Worm (Caenorhabditis elegans) whole organism, L4 larva: ENCODE data around the gene him-4.

ENCODE experiments used
- F37D6.2 ChIP-seq: sonication (generic microtip); optimal IDR thresholded peaks from 2 replicates; lab custom pipeline; 2016; ENCODE audit warnings: mild to moderate bottlenecking, missing genetic modification characterization, missing compliant biosample characterization
- ZK546.5 ChIP-seq, 2 experiments: sonication (generic microtip); optimal IDR thresholded peaks; 2 replicates each; lab custom pipeline; 2017; ENCODE audit warnings: missing biosample characterization in 2 of 2, missing genetic modification characterization in 2 of 2
- aha-1 ChIP-seq: fragments of 150-350 bp; peaks from one replicate; lab custom pipeline; 2014; ENCODE audit warnings: missing biosample characterization, missing genetic modification characterization
- ama-1 ChIP-seq: fragments of 150-350 bp; optimal IDR thresholded peaks from 2 replicates; lab custom pipeline; 2014; ENCODE audit warnings: inconsistent platforms, mixed read lengths
- daf-12 ChIP-seq: fragments of 150-350 bp; optimal IDR thresholded peaks from 2 replicates; lab custom pipeline; 2014; ENCODE audit warnings: missing biosample characterization, missing genetic modification reagents, missing genetic modification characterization
- daf-19 ChIP-seq: fragments of 200-800 bp; sonication (Bioruptor generic); conservative IDR thresholded peaks from 2 replicates; pipeline ENCODE4 v1.3.6; 2022; ENCODE audit warnings: missing genetic modification characterization, missing compliant biosample characterization
- dpl-1 ChIP-seq: fragments of 150-350 bp; optimal IDR thresholded peaks from 2 replicates; lab custom pipeline; 2014; ENCODE audit warnings: missing biosample characterization, missing genetic modification reagents, missing genetic modification characterization
- duxl-1 ChIP-seq: sonication (generic microtip); optimal IDR thresholded peaks from 2 replicates; lab custom pipeline; 2016; ENCODE audit warnings: mild to moderate bottlenecking, missing genetic modification characterization, moderate library complexity, missing compliant biosample characterization; ENCODE audit not compliant: poor library complexity
- dve-1 ChIP-seq: sonication (generic microtip); optimal IDR thresholded peaks from 2 replicates; lab custom pipeline; 2017; ENCODE audit warnings: antibody characterized with exemption, mild to moderate bottlenecking, missing genetic modification characterization, missing compliant biosample characterization; ENCODE audit not compliant: insufficient read depth
- fkh-10 ChIP-seq: fragments of 150-350 bp; optimal IDR thresholded peaks from 2 replicates; lab custom pipeline; 2014; ENCODE audit warnings: missing biosample characterization, missing genetic modification reagents, missing genetic modification characterization
- gei-8 ChIP-seq: fragments of 200-800 bp; sonication (Bioruptor generic); optimal IDR thresholded peaks from 2 replicates; lab custom pipeline; 2018; ENCODE audit warnings: mild to moderate bottlenecking, missing genetic modification characterization, missing compliant biosample characterization
- hif-1 ChIP-seq, 2 experiments: sonication (generic microtip); optimal IDR thresholded peaks; 2 replicates each; lab custom pipeline; 2016 to 2017; ENCODE audit warnings: missing compliant biosample characterization in 2 of 2, missing genetic modification characterization in 2 of 2, missing genetic modification reagents in 2 of 2, missing genotype in 2 of 2, mild to moderate bottlenecking in 1 of 2
- hlh-11 ChIP-seq: fragments of 200-800 bp; sonication (Bioruptor generic); optimal IDR thresholded peaks from 2 replicates; lab custom pipeline; 2018; ENCODE audit warnings: mild to moderate bottlenecking, missing genetic modification characterization, missing compliant biosample characterization
- hlh-30 ChIP-seq: sonication (generic microtip); optimal IDR thresholded peaks from 2 replicates; lab custom pipeline; 2017; ENCODE audit warnings: antibody characterized with exemption, mild to moderate bottlenecking, missing genetic modification characterization, missing compliant biosample characterization; ENCODE audit not compliant: insufficient read depth
- jun-1 ChIP-seq: fragments of 150-350 bp; optimal IDR thresholded peaks from 2 replicates; lab custom pipeline; 2014; ENCODE audit warnings: missing biosample characterization, missing genetic modification reagents, missing genetic modification characterization
- lim-7 ChIP-seq: fragments of 200-800 bp; sonication (Bioruptor generic); IDR thresholded peaks from 2 replicates; pipeline ENCODE4 v1.3.6; 2022; ENCODE audit warnings: missing genetic modification characterization, missing compliant biosample characterization
- lin-29 ChIP-seq: fragments of 200-800 bp; sonication (Bioruptor generic); IDR thresholded peaks from 2 replicates; pipeline ENCODE4 v1.3.6; 2022; ENCODE audit warnings: missing genetic modification reagents, missing genetic modification characterization, missing compliant biosample characterization
- lin-39 ChIP-seq: fragments of 150-350 bp; optimal IDR thresholded peaks from 2 replicates; lab custom pipeline; 2014; ENCODE audit warnings: missing biosample characterization, missing genetic modification reagents, missing genetic modification characterization
- lir-3 ChIP-seq: sonication (generic microtip); optimal IDR thresholded peaks from 2 replicates; lab custom pipeline; 2016; ENCODE audit warnings: mild to moderate bottlenecking, missing genetic modification characterization, missing compliant biosample characterization
- lsy-2 ChIP-seq, 2 experiments: fragments of 150-350 bp in 1 of 2; sonication (generic microtip) in 1 of 2; optimal IDR thresholded peaks; 2 replicates each; lab custom pipeline; 2014 to 2017; ENCODE audit warnings: missing biosample characterization in 2 of 2, missing genetic modification characterization in 2 of 2
- mdt-29 ChIP-seq: fragments of 200-800 bp; sonication (Bioruptor generic); IDR thresholded peaks from 2 replicates; pipeline ENCODE4 v1.3.6; 2022; ENCODE audit warnings: missing genetic modification reagents, missing genetic modification characterization, missing compliant biosample characterization
- nhr-102 ChIP-seq: sonication (generic microtip); optimal IDR thresholded peaks from 2 replicates; lab custom pipeline; 2016; ENCODE audit warnings: mild to moderate bottlenecking, missing genetic modification characterization, moderate library complexity, missing compliant biosample characterization
- nhr-41 ChIP-seq: fragments of 200-800 bp; sonication (Bioruptor generic); IDR thresholded peaks from 2 replicates; pipeline ENCODE4 v1.3.6; 2022; ENCODE audit warnings: missing genetic modification reagents, missing genetic modification characterization, missing compliant biosample characterization
- nhr-42 ChIP-seq: fragments of 200-800 bp; sonication (Bioruptor generic); IDR thresholded peaks from 2 replicates; pipeline ENCODE4 v1.3.6; 2022; ENCODE audit warnings: missing genetic modification characterization, missing compliant biosample characterization
- rbr-2 ChIP-seq: sonication (generic microtip); optimal IDR thresholded peaks from 2 replicates; lab custom pipeline; 2016; ENCODE audit warnings: missing genotype, missing genetic modification characterization, missing compliant biosample characterization
- saeg-2 ChIP-seq: fragments of 200-800 bp; sonication (Bioruptor generic); IDR thresholded peaks from 2 replicates; pipeline ENCODE4 v1.3.6; 2022; ENCODE audit warnings: missing genetic modification reagents, missing genetic modification characterization, missing compliant biosample characterization
- sdz-12 ChIP-seq: fragments of 200-800 bp; sonication (Bioruptor generic); optimal IDR thresholded peaks from 2 replicates; lab custom pipeline; 2018; ENCODE audit warnings: mild to moderate bottlenecking, missing genetic modification characterization, missing compliant biosample characterization
- spr-1 ChIP-seq: sonication (generic microtip); optimal IDR thresholded peaks from 2 replicates; lab custom pipeline; 2016; ENCODE audit warnings: mild to moderate bottlenecking, missing genetic modification characterization, missing compliant biosample characterization
- tag-97 ChIP-seq: fragments of 200-800 bp; sonication (Bioruptor generic); IDR thresholded peaks from 2 replicates; pipeline ENCODE4 v1.3.6; 2022; ENCODE audit warnings: missing genetic modification characterization, missing compliant biosample characterization
- tra-1 ChIP-seq: fragments of 200-800 bp; sonication (Bioruptor generic); IDR thresholded peaks from 2 replicates; pipeline ENCODE4 v1.3.6; 2022; ENCODE audit warnings: missing genetic modification reagents, missing genetic modification characterization, missing compliant biosample characterization
- vab-7 ChIP-seq: fragments of 200-800 bp; sonication (Bioruptor generic); IDR thresholded peaks from 2 replicates; pipeline ENCODE4 v1.3.6; 2022; ENCODE audit warnings: missing genetic modification reagents, missing genetic modification characterization, missing compliant biosample characterization
- zfp-2 ChIP-seq: sonication (generic microtip); optimal IDR thresholded peaks from 2 replicates; lab custom pipeline; 2016; ENCODE audit warnings: mild to moderate bottlenecking, missing genetic modification characterization, missing compliant biosample characterization
- zip-11 ChIP-seq: fragments of 200-800 bp; sonication (Bioruptor generic); IDR thresholded peaks from 2 replicates; pipeline ENCODE4 v1.3.6; 2022; ENCODE audit warnings: missing genetic modification characterization, missing compliant biosample characterization
- zip-2 ChIP-seq: fragments of 150-350 bp; optimal IDR thresholded peaks from 2 replicates; lab custom pipeline; 2014; ENCODE audit warnings: missing biosample characterization, missing genetic modification characterization

Gene him-4

DNA sequence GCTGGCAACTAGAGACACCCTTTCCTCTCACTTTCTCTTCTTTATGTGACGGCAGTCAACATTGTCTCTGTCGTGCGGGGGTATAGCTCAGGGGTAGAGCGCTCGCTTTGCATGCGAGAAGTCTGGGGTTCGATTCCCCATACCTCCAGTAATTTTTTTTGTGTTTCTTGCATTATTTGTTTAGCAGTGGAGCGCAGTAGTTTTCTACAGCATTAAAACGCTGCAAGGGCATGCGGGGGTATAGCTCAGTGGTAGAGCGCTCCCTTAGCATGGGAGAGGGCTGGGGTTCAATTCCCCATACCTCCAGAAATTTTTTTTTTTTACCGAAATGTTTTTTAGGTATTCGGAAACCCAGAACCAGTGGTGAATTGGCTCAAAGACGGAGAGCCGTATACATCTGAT lies 26.1 kb downstream of the him-4 start (continued):
- TF ChIP-seq vab-7 (GFP tag; lab: Robert Waterston, UW) (peak; percentile 98), tag-97 (GFP tag; lab: Robert Waterston, UW) (peak; percentile 84; the same call in 1 of the 2 replicates), nhr-41 (GFP tag; lab: Robert Waterston, UW) (peak; percentile 94), nhr-42 (peak; percentile 93)

DNA sequence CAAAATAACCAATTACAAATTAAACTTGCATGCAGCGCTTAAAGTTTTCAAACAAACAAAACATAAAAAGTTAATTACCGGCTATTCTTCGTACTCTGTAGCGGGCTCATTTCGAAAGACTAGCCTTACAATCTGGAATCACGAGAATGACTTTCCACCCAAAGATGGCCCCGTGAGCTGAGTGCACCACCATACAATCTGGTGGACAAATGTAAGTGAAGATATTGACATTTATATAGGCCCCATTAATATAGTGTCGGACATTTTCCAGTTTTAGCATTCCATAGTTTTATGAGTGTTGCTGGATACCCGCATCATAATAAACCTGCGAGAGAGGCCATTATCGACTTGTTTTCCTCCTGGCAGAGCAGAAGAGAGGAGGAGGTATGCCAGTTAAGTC lies 37.2 kb downstream of the him-4 start:
- peak; percentile 50 for TF ChIP-seq aha-1 (tag; lab: Kevin White, UChicago)
- no peak for TF ChIP-seq daf-19 (GFP tag; lab: Robert Waterston, UW)
- TF ChIP-seq, all 104 proteins: peak for 1

DNA sequence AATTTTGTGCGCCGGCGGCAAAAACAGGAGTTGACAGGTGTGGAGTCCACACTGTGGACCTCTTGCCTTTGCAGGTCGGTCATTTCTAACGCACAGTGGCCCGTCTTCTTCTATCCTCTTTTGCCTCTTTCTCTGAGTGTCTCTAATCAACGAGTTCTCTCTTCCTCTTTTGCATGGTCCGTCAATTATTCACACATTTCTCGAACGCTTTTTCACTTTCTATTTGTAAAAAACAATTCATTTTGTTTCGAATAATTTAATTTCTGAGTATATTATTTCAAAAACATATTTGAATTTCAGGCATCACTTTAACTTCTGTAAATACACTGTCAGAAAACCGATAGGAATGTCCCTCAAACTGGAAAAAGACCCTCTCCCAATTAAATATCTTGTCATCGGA lies 39.6 kb downstream of the him-4 start, which contains the start of gene T09B9.1:
TSS of gene T09B9.1 (plus strand) at position 301 of the 400 bp plus-strand sequence.
- TF ChIP-seq zip-2 (tag; lab: Kevin White, UChicago): no peak
- no peak for TF ChIP-seq dve-1 (tag; lab: Kevin White, UChicago)
- TF ChIP-seq lsy-2 (tag; optimal IDR thresholded peaks at IDR 0.05; lab: Kevin White, UChicago): no peak
- TF ChIP-seq fkh-10 (GFP tag; lab: Kevin White, UChicago): no peak
- TF ChIP-seq F37D6.2: no peak
- no peak for TF ChIP-seq hlh-11 (tag; lab: Kevin White, UChicago)
- no peak for TF ChIP-seq zfp-2 (tag; lab: Kevin White, UChicago)
- no peak for TF ChIP-seq dpl-1 (GFP tag; lab: Kevin White, UChicago)
- TF ChIP-seq gei-8: no peak
- TF ChIP-seq mdt-29: no peak
- TF ChIP-seq lin-39 (tag; lab: Kevin White, UChicago): no peak
- TF ChIP-seq ama-1 (lab: Kevin White, UChicago): no peak
- no peak for TF ChIP-seq rbr-2

DNA sequence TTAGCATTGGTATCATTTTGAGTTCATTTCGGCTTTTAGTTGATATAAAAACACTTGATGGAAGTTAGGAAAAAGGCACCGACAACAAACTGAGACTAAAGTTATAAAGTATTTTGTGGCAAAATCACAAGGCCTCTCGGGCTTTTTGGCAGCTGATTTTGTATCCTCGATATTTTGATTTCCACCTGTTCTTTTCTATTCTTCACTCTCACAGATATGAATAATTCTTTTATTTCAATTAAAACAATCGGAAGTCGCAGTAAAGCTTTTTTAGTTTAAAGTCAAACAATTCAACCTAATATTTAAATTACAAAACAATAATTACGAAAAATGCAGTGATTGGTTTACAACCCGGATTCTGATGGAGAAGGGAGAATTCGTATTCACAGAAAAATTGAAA lies 43.9 kb downstream of the him-4 start, which contains the start of gene T09B9.3:
TSS of gene T09B9.3 (minus strand) at position 101 of the 400 bp plus-strand sequence.
- TF ChIP-seq sdz-12 (GFP tag; lab: Kevin White, UChicago) (no peak), spr-1 (tag; lab: Kevin White, UChicago) (no peak), lin-29 (GFP tag; lab: Robert Waterston, UW) (no peak), hif-1 (tag; optimal IDR thresholded peaks at IDR 0.05; lab: Kevin White, UChicago) (no peak), mdt-29 (no peak), jun-1 (tag; lab: Kevin White, UChicago) (no peak), lir-3 (no peak), ZK546.5 (tag; optimal IDR thresholded peaks at IDR 0.05; lab: Kevin White, UChicago) (no peak)

DNA sequence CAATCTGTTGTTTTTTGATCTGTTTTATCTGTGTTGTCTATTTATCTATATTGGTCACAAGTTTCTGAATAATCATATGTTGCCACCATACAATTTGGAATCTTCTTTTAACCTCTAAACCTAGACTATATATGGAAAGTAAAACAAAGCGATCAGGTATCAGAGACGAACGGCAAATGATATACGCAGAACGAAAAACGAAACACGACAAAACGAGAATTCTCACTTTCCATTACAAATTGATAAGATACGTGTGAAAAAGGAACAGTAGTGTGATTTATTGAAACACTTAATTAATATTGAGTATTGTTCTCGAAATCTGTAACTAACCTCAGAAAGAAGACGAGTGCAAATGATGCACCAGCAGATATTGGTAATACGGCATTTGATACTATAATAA lies 46.5 kb downstream of the him-4 start:
- peak; percentile 36 for TF ChIP-seq hlh-30 (tag; lab: Kevin White, UChicago)
- TF ChIP-seq tra-1 (GFP tag; lab: Robert Waterston, UW): no peak

DNA sequence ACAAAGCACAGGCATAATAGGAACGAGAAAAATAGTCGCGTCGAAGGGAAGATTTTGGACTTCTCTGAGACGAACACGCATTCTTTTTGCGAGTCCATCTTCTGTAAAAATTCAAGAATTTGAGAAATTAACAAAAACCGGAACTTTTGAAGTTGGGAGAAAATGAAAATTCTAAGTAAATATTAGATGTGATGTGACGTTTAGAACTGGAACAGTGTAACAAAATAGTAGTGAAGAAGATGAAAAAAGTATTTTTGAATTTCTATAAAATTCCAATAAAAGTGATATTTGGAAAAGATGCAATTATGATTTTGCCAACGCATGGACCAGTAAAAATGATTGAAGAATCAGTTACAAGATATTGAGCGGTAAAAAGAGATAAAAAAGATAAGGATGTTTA lies 47.5 kb downstream of the him-4 start, which contains the start of gene slc-17.9:
TSS of gene slc-17.9 (minus strand) at position 101 of the 400 bp plus-strand sequence.
- TF ChIP-seq lim-7 (GFP tag; lab: Robert Waterston, UW) (no peak), zip-11 (GFP tag; lab: Robert Waterston, UW) (no peak), nhr-102 (tag; lab: Kevin White, UChicago) (no peak), vab-7 (GFP tag; lab: Robert Waterston, UW) (no peak), saeg-2 (GFP tag; lab: Robert Waterston, UW) (no peak), duxl-1 (tag; lab: Kevin White, UChicago) (no peak), daf-12 (no peak), lin-29 (GFP tag; lab: Robert Waterston, UW) (no peak)
- TF ChIP-seq, all 104 proteins: peak for 0
